Fruit fly (Drosophila melanogaster): ENCODE data around the gene Nipsnap.
A peak's percentile ranks its signal among the peaks of the same experiment; 100 is the strongest.

The Nipsnap gene

DNA sequence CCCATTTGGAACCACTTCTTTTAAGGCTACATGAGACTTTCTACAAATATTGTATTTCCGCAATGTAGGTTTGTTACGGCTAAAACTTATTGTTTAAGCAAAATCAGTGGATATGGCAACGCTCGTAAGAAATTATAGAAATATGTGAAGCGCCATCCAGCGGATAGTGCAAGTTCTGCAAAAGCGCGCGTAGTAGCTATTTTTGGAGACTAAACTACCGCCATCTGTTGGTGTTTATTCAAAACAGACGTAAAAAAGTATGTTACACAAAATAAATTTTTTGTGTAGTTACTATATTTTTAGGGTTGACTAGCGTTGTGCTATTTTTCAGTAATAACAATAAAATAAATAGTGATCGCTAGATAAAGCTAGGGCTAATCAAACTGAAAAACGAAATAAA is 32.3 kb upstream of the Nipsnap start (continued):
- TF ChIP-seq Bgb (GFP tag; IDR thresholded peaks at IDR 0.05; ENCODE audit: partially characterized antibody) (peak; percentile 49; the same call in 1 of the 2 replicates), phol (tag; optimal IDR thresholded peaks at IDR 0.05) (no peak), CG3847 (GFP tag; IDR thresholded peaks at IDR 0.05) (no peak), pnt (GFP tag; optimal IDR thresholded peaks at IDR 0.05) (peak; percentile 68), CG4707 (GFP tag; optimal IDR thresholded peaks at IDR 0.05) (no peak), shn (GFP tag; optimal IDR thresholded peaks at IDR 0.05) (peak; percentile 6), pzg (GFP tag; optimal IDR thresholded peaks at IDR 0.05) (no peak), ems (GFP tag; optimal IDR thresholded peaks at IDR 0.05) (no peak), wor (GFP tag; IDR thresholded peaks at IDR 0.05) (no peak), CG13296 (GFP tag; optimal IDR thresholded peaks at IDR 0.05) (no peak), insv (GFP tag; optimal IDR thresholded peaks at IDR 0.05) (peak in 1 of 2 experiments; percentile 29), grn (GFP tag; optimal IDR thresholded peaks at IDR 0.05) (peak; percentile 50), pita (GFP tag; optimal IDR thresholded peaks at IDR 0.05) (peak; percentile 37), trh (GFP tag; optimal IDR thresholded peaks at IDR 0.05) (no peak), MESR4 (GFP tag; optimal IDR thresholded peaks at IDR 0.05) (no peak), tio (GFP tag; optimal IDR thresholded peaks at IDR 0.05) (no peak), eve (GFP tag; optimal IDR thresholded peaks at IDR 0.05) (no peak), unpg (GFP tag; optimal IDR thresholded peaks at IDR 0.05) (no peak), caup (GFP tag; optimal IDR thresholded peaks at IDR 0.05; ENCODE audit: severe bottlenecking) (no peak), CG2678 (tag; optimal IDR thresholded peaks at IDR 0.05) (no peak), lola (GFP tag; optimal IDR thresholded peaks at IDR 0.05) (no peak), fd3F (GFP tag; optimal IDR thresholded peaks at IDR 0.05) (no peak), Gsc (GFP tag; IDR thresholded peaks at IDR 0.05) (no peak), Side (GFP tag; optimal IDR thresholded peaks at IDR 0.05) (no peak), ac (GFP tag; optimal IDR thresholded peaks at IDR 0.05) (no peak), Dip2 (GFP tag; IDR thresholded peaks at IDR 0.05) (no peak), CG7963 (GFP tag; IDR thresholded peaks at IDR 0.05; ENCODE audit: partially characterized antibody) (no peak), Meics (GFP tag; optimal IDR thresholded peaks at IDR 0.05) (no peak), CG7271 (tag; optimal IDR thresholded peaks at IDR 0.05) (no peak), Ravus (GFP tag; IDR thresholded peaks at IDR 0.05) (no peak), CG18599 (GFP tag; optimal IDR thresholded peaks at IDR 0.05) (no peak), schlank (tag; optimal IDR thresholded peaks at IDR 0.05) (no peak), Chrac-16 (GFP tag; optimal IDR thresholded peaks at IDR 0.05) (peak; percentile 0), row (GFP tag; IDR thresholded peaks at IDR 0.05) (no peak), CG11560 (tag; IDR thresholded peaks at IDR 0.05) (no peak), Oli (tag; optimal IDR thresholded peaks at IDR 0.05) (no peak), knrl (GFP tag; IDR thresholded peaks at IDR 0.05; ENCODE audit: partially characterized antibody) (peak; percentile 27; the same call in 1 of the 3 replicates), ewg (GFP tag; optimal IDR thresholded peaks at IDR 0.05) (no peak), gsb-n (tag; optimal IDR thresholded peaks at IDR 0.05) (no peak), lov (optimal IDR thresholded peaks at IDR 0.05) (no peak), lov (GFP tag; IDR thresholded peaks at IDR 0.05) (0 out of 3 replicates have a peak, but pooled peaks have one; percentile 6), CG6254 (GFP tag; optimal IDR thresholded peaks at IDR 0.05) (no peak), prd (optimal IDR thresholded peaks at IDR 0.05) (no peak), prd (GFP tag; IDR thresholded peaks at IDR 0.05) (peak; percentile 51; the same call in 2 of the 3 replicates), CG12659 (GFP tag; optimal IDR thresholded peaks at IDR 0.05) (no peak), CrebB (tag; optimal IDR thresholded peaks at IDR 0.05) (no peak), CG3838 (GFP tag; optimal IDR thresholded peaks at IDR 0.05) (no peak), nom (GFP tag; optimal IDR thresholded peaks at IDR 0.05) (no peak), Blimp-1 (GFP tag; optimal IDR thresholded peaks at IDR 0.05) (no peak), run (tag; optimal IDR thresholded peaks at IDR 0.05) (no peak), h (optimal IDR thresholded peaks at IDR 0.05) (no peak)

Data from whole organism, embryonic.